Fruit fly (Drosophila melanogaster) whole organism, embryonic: Measurements from ENCODE around the gene Cpr76Bb.
A peak's percentile ranks its signal among the peaks of the same experiment; 100 is the strongest.

Source experiments
- Atf3 ChIP-seq: fragments of 200-800 bp; sonication (Bioruptor generic); optimal IDR thresholded peaks from 3 replicates; lab custom pipeline; 2016; ENCODE audit warnings: missing biosample characterization, missing genetic modification characterization
- Bteb2 ChIP-seq: fragments of 200-800 bp; sonication (Bioruptor generic); optimal IDR thresholded peaks from 2 replicates; lab custom pipeline; 2016; ENCODE audit warnings: missing biosample characterization, missing genetic modification characterization
- CG10321 ChIP-seq: fragments of 200-800 bp; sonication (Bioruptor generic); IDR thresholded peaks from 2 replicates; pipeline ENCODE4 v1.3.6; 2022; ENCODE audit warnings: missing biosample characterization, missing genetic modification characterization
- CG10366 ChIP-seq: fragments of 200-800 bp; sonication (Bioruptor generic); IDR thresholded peaks from 2 replicates; pipeline ENCODE4 v1.3.6; 2022; ENCODE audit warnings: missing biosample characterization, missing genetic modification characterization
- CG11398 ChIP-seq: fragments of 200-800 bp; sonication (Bioruptor generic); optimal IDR thresholded peaks from 2 replicates; lab custom pipeline; 2016; ENCODE audit warnings: missing biosample characterization, missing genetic modification characterization
- CG12219 ChIP-seq: fragments of 200-800 bp; sonication (Bioruptor generic); optimal IDR thresholded peaks from 3 replicates; lab custom pipeline; 2018; ENCODE audit warnings: missing biosample characterization, mild to moderate bottlenecking, missing genetic modification characterization
- CG1603 ChIP-seq: fragments of 200-800 bp; sonication (Bioruptor generic); optimal IDR thresholded peaks from 2 replicates; lab custom pipeline; 2019; ENCODE audit warnings: missing biosample characterization, mild to moderate bottlenecking, missing genetic modification characterization, moderate library complexity
- CG16813 ChIP-seq: fragments of 200-800 bp; sonication (Bioruptor generic); IDR thresholded peaks from 3 replicates; pipeline ENCODE4 v1.3.6; 2022; ENCODE audit warnings: missing biosample characterization, missing genetic modification characterization; ENCODE audit not compliant: partially characterized antibody
- CG18764 ChIP-seq: fragments of 200-800 bp; sonication (Bioruptor generic); optimal IDR thresholded peaks from 3 replicates; lab custom pipeline; 2016; ENCODE audit warnings: missing biosample characterization, missing genetic modification characterization
- CG2129 ChIP-seq: fragments of 200-800 bp; sonication (Bioruptor generic); IDR thresholded peaks from 2 replicates; pipeline ENCODE4 v1.3.6; 2022; ENCODE audit warnings: missing biosample characterization, missing genetic modification characterization; ENCODE audit not compliant: partially characterized antibody
- CG31365 ChIP-seq: fragments of 200-800 bp; sonication (Bioruptor generic); optimal IDR thresholded peaks from 2 replicates; lab custom pipeline; 2018; ENCODE audit warnings: missing biosample characterization, mild to moderate bottlenecking, missing genetic modification characterization
- CG3726 ChIP-seq: fragments of 200-800 bp; sonication (Bioruptor generic); IDR thresholded peaks from 3 replicates; pipeline ENCODE4, ENCODE4 v1.3.6; 2022; ENCODE audit warnings: missing biosample characterization, missing genetic modification characterization
- CG3838 ChIP-seq: fragments of 200-800 bp; sonication (Bioruptor generic); optimal IDR thresholded peaks from 3 replicates; lab custom pipeline; 2016; ENCODE audit warnings: missing biosample characterization, missing genetic modification characterization
- CG4730 ChIP-seq: fragments of 200-800 bp; sonication (Bioruptor generic); IDR thresholded peaks from 2 replicates; pipeline ENCODE4 v1.3.6; 2022; ENCODE audit warnings: missing biosample characterization, missing genetic modification characterization
- CG5953 ChIP-seq: fragments of 200-800 bp; sonication (Bioruptor generic); IDR thresholded peaks from 2 replicates; pipeline ENCODE4 v1.3.6; 2022; ENCODE audit warnings: missing biosample characterization, missing genetic modification characterization
- CG6254 ChIP-seq: fragments of 200-800 bp; sonication (Bioruptor generic); optimal IDR thresholded peaks from 3 replicates; lab custom pipeline; 2017; ENCODE audit warnings: mild to moderate bottlenecking, missing biosample characterization, missing genetic modification reagents, missing genetic modification characterization
- CG6654 ChIP-seq: fragments of 200-800 bp; sonication (Bioruptor generic); optimal IDR thresholded peaks from 2 replicates; lab custom pipeline; 2017; ENCODE audit warnings: missing biosample characterization, mild to moderate bottlenecking, missing genetic modification characterization
- CG6791 ChIP-seq: fragments of 200-800 bp; sonication (Bioruptor generic); IDR thresholded peaks from 3 replicates; pipeline ENCODE4 v1.3.6; 2022; ENCODE audit warnings: missing biosample characterization, missing genetic modification characterization; ENCODE audit not compliant: partially characterized antibody
- CG7745 ChIP-seq: fragments of 200-800 bp; sonication (Bioruptor generic); optimal IDR thresholded peaks from 2 replicates; lab custom pipeline; 2018; ENCODE audit warnings: missing biosample characterization, mild to moderate bottlenecking, missing genetic modification characterization, moderate library complexity
- CG8478 ChIP-seq: fragments of >200 bp; optimal IDR thresholded peaks from 2 replicates; lab custom pipeline; 2018
- CG8765 ChIP-seq: fragments of 200-800 bp; sonication (Bioruptor generic); IDR thresholded peaks from 2 replicates; pipeline ENCODE4 v1.3.6; 2022; ENCODE audit warnings: missing biosample characterization, missing genetic modification characterization
- D19A ChIP-seq: fragments of 200-800 bp; optimal IDR thresholded peaks from 3 replicates; lab custom pipeline; 2019; ENCODE audit warnings: missing biosample characterization, mild to moderate bottlenecking, missing genetic modification characterization, moderate library complexity
- Dip2 ChIP-seq: fragments of 200-800 bp; sonication (Bioruptor generic); IDR thresholded peaks from 2 replicates; pipeline ENCODE4 v1.3.6; 2022; ENCODE audit warnings: missing biosample characterization, missing genetic modification characterization
- Fer2 ChIP-seq: fragments of 200-800 bp; sonication (Bioruptor generic); optimal IDR thresholded peaks from 2 replicates; lab custom pipeline; 2018; ENCODE audit warnings: missing biosample characterization, mild to moderate bottlenecking, missing genetic modification characterization, moderate library complexity
- Hsf ChIP-seq: fragments of 200-800 bp; sonication (Bioruptor generic); optimal IDR thresholded peaks from 3 replicates; lab custom pipeline; 2016; ENCODE audit warnings: missing biosample characterization, missing genetic modification characterization
- Meics ChIP-seq: fragments of 200-800 bp; sonication (Bioruptor generic); optimal IDR thresholded peaks from 2 replicates; lab custom pipeline; 2017; ENCODE audit warnings: missing biosample characterization, mild to moderate bottlenecking, missing genetic modification characterization
- NC2α ChIP-seq: fragments of 200-800 bp; sonication (Bioruptor generic); optimal IDR thresholded peaks from 2 replicates; lab custom pipeline; 2016; ENCODE audit warnings: missing biosample characterization, missing genetic modification characterization
- Nf-YA ChIP-seq: fragments of 200-800 bp; sonication (Bioruptor generic); IDR thresholded peaks from 2 replicates; pipeline ENCODE4 v1.3.6; 2022; ENCODE audit warnings: missing biosample characterization, missing genetic modification characterization
- Opbp ChIP-seq: fragments of 200-800 bp; sonication (Bioruptor generic); IDR thresholded peaks from 3 replicates; pipeline ENCODE4 v1.3.6; 2022; ENCODE audit warnings: missing biosample characterization, missing genetic modification characterization; ENCODE audit not compliant: partially characterized antibody
- Sox100B ChIP-seq: fragments of 200-800 bp; sonication (Bioruptor generic); optimal IDR thresholded peaks from 3 replicates; lab custom pipeline; 2018; ENCODE audit warnings: missing biosample characterization, mild to moderate bottlenecking, missing genetic modification characterization
- Ssrp ChIP-seq: fragments of 200-800 bp; sonication (Bioruptor generic); optimal IDR thresholded peaks from 2 replicates; lab custom pipeline; 2018; ENCODE audit warnings: missing biosample characterization, mild to moderate bottlenecking, missing genetic modification characterization, moderate library complexity
- abd-A ChIP-seq: fragments of 200-800 bp; sonication (Bioruptor generic); optimal IDR thresholded peaks from 3 replicates; lab custom pipeline; 2019; ENCODE audit warnings: missing biosample characterization, mild to moderate bottlenecking, missing genetic modification characterization, moderate library complexity
- bowl ChIP-seq: fragments of 200-800 bp; sonication (Bioruptor generic); IDR thresholded peaks from 2 replicates; pipeline ENCODE4 v1.3.6; 2022; ENCODE audit warnings: missing biosample characterization, missing genetic modification characterization
- cad ChIP-seq: fragments of >200 bp; optimal IDR thresholded peaks from 2 replicates; lab custom pipeline; 2017; ENCODE audit warnings: missing biosample characterization, missing genetic modification characterization
- fd102C ChIP-seq: fragments of 200-800 bp; sonication (Bioruptor generic); optimal IDR thresholded peaks from 2 replicates; lab custom pipeline; 2018; ENCODE audit warnings: missing biosample characterization, mild to moderate bottlenecking, missing genetic modification characterization, moderate library complexity
- fd64A ChIP-seq: fragments of 200-800 bp; sonication (Bioruptor generic); optimal IDR thresholded peaks from 3 replicates; lab custom pipeline; 2018; ENCODE audit warnings: missing biosample characterization, mild to moderate bottlenecking, missing genetic modification characterization
- kni ChIP-seq: fragments of 200-800 bp; sonication (Bioruptor generic); optimal IDR thresholded peaks from 3 replicates; lab custom pipeline; 2017; ENCODE audit warnings: mild to moderate bottlenecking, missing biosample characterization, missing genetic modification reagents, missing genetic modification characterization
- lbe ChIP-seq: fragments of 200-800 bp; sonication (Bioruptor generic); optimal IDR thresholded peaks from 2 replicates; lab custom pipeline; 2016; ENCODE audit warnings: missing biosample characterization, mild to moderate bottlenecking, missing genetic modification characterization
- mld ChIP-seq: fragments of 200-800 bp; sonication (Bioruptor generic); IDR thresholded peaks from 3 replicates; pipeline ENCODE4 v1.3.6; 2022; ENCODE audit warnings: missing biosample characterization, missing genetic modification characterization; ENCODE audit not compliant: partially characterized antibody
- odd ChIP-seq: fragments of 200-800 bp; sonication (Bioruptor generic); optimal IDR thresholded peaks from 2 replicates; lab custom pipeline; 2017; ENCODE audit warnings: missing biosample characterization, mild to moderate bottlenecking, missing genetic modification characterization
- org-1 ChIP-seq: fragments of 200-800 bp; sonication (Bioruptor generic); optimal IDR thresholded peaks from 2 replicates; lab custom pipeline; 2017; ENCODE audit warnings: missing biosample characterization, missing genetic modification characterization
- pan ChIP-seq, 4 experiments: fragments of >200 bp in 3 of 4; fragments of 200-800 bp in 1 of 4; sonication (Bioruptor generic) in 1 of 4; optimal IDR thresholded peaks in 3 of 4; IDR thresholded peaks in 1 of 4; 2 replicates each; pipeline versions ENCODE4 v1.3.6 to Lab custom; 2017 to 2022; ENCODE audit warnings: missing biosample characterization in 2 of 4, missing genetic modification characterization in 2 of 4, mixed read lengths in 1 of 4
- pho ChIP-seq: fragments of 200-800 bp; sonication (Bioruptor generic); optimal IDR thresholded peaks from 2 replicates; lab custom pipeline; 2016; ENCODE audit warnings: missing biosample characterization, missing genetic modification characterization
- prd ChIP-seq, 3 experiments: fragments of >200 bp in 2 of 3; fragments of 200-800 bp in 1 of 3; sonication (Bioruptor generic) in 1 of 3; optimal IDR thresholded peaks in 2 of 3; IDR thresholded peaks in 1 of 3; 2 replicates in 2 of 3; 3 replicates in 1 of 3; pipeline versions ENCODE4 v1.3.6 to Lab custom; 2017 to 2022; ENCODE audit warnings: missing biosample characterization in 1 of 3, missing genetic modification characterization in 1 of 3
- row ChIP-seq: fragments of 200-800 bp; sonication (Bioruptor generic); IDR thresholded peaks from 3 replicates; pipeline ENCODE4 v1.3.6; 2022; ENCODE audit warnings: missing biosample characterization, missing genetic modification characterization
- sob ChIP-seq: fragments of 200-800 bp; sonication (Bioruptor generic); IDR thresholded peaks from 2 replicates; pipeline ENCODE4 v1.3.6; 2022; ENCODE audit warnings: missing biosample characterization, missing genetic modification characterization
- sqz ChIP-seq: fragments of 200-800 bp; sonication (Bioruptor generic); optimal IDR thresholded peaks from 3 replicates; lab custom pipeline; 2018; ENCODE audit warnings: missing biosample characterization, mild to moderate bottlenecking, missing genetic modification characterization
- vvl ChIP-seq: fragments of 200-800 bp; sonication (Bioruptor generic); IDR thresholded peaks from 2 replicates; pipeline ENCODE4 v1.3.6; 2022; ENCODE audit warnings: missing biosample characterization, missing genetic modification characterization
- wdn ChIP-seq: fragments of 200-800 bp; sonication (Bioruptor generic); IDR thresholded peaks from 2 replicates; pipeline ENCODE4 v1.3.6; 2022; ENCODE audit warnings: missing biosample characterization, missing genetic modification characterization

Gene Cpr76Bb

DNA sequence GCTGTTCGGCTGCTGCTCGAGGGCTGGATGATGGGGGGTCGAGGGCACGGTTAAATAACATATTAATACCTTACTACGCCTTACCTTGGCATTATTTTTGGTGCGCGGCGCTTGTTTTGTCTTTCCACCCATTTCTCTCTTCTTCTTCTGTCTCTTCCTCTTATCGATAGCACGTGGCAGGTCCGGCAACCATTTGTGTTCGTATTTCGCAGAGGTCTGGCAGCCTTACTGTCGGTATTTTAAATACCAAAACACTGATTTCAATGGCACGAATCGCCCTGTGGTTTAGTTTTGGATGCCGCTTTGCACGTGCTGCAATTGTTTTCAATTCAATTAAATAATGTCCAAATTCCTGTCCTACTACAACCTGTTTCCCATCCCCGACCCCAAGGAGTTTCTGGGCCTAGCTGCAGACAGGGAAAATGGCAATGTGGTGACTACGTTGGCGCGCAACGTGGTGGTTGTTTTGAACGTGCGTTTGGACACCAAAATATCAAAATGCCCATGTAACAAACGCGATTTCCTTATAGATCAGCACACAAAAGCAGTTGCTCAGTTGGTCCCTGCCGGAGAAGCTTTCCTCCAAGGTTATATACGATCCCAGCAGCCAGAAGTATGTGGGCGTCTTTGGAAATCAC is 32.8 kb downstream of the Cpr76Bb start, which contains the start of the genes Ltn1 and CG9300 (continued):
- TF ChIP-seq Fer2 (tag; lab: Kevin White, UChicago), result no peak
- peak; percentile 8 for TF ChIP-seq CG31365
- TF ChIP-seq CG5953 (GFP tag; lab: Robert Waterston, UW), result no peak
- no peak for TF ChIP-seq pan (optimal IDR thresholded peaks at IDR 0.05; lab: Kevin White, UChicago)
- TF ChIP-seq pan (GFP tag; optimal IDR thresholded peaks at IDR 0.05 in 1 of 2, IDR thresholded peaks at IDR 0.05 in 1 of 2), result no peak
- TF ChIP-seq CG16813 (GFP tag; lab: Robert Waterston, UW), result peak; percentile 51; the same call in 2 of the 3 replicates
- no peak for TF ChIP-seq prd (optimal IDR thresholded peaks at IDR 0.05; lab: Kevin White, UChicago)
- TF ChIP-seq prd (GFP tag; IDR thresholded peaks at IDR 0.05; lab: Robert Waterston, UW), result peak; percentile 33; the same call in 1 of the 3 replicates
- no peak for TF ChIP-seq CG3726 (GFP tag; lab: Robert Waterston, UW)
- TF ChIP-seq org-1 (GFP tag; lab: Kevin White, UChicago), result no peak
- peak; percentile 14 for TF ChIP-seq pho (GFP tag; lab: Kevin White, UChicago)
- TF ChIP-seq fd64A (GFP tag; lab: Kevin White, UChicago), result no peak
- peak; percentile 10 for TF ChIP-seq CG3838 (GFP tag; lab: Kevin White, UChicago)
- no peak for TF ChIP-seq CG6654 (GFP tag; lab: Kevin White, UChicago)
- no peak for TF ChIP-seq vvl
- TF ChIP-seq CG10366, result no peak
- TF ChIP-seq cad, result peak; percentile 72
- TF ChIP-seq CG6791 (GFP tag; lab: Robert Waterston, UW), result 0 out of 3 replicates have a peak, but pooled peaks have one; percentile 20
- TF ChIP-seq NC2α (GFP tag; lab: Kevin White, UChicago), result peak; percentile 10
- 0 out of 3 replicates have a peak, but pooled peaks have one; percentile 33 for TF ChIP-seq mld
- no peak for TF ChIP-seq CG1603 (tag; lab: Kevin White, UChicago)
- TF ChIP-seq kni, result no peak
- TF ChIP-seq Atf3, result no peak
- TF ChIP-seq sob (GFP tag; lab: Robert Waterston, UW), result peak; percentile 52; the same call in 1 of the 2 replicates
- TF ChIP-seq abd-A (tag; lab: Kevin White, UChicago), result no peak
- TF ChIP-seq CG7745, result no peak
- TF ChIP-seq Dip2 (GFP tag; lab: Robert Waterston, UW), result no peak
- TF ChIP-seq D19A (tag; lab: Kevin White, UChicago), result no peak
- TF ChIP-seq CG12219 (GFP tag; lab: Kevin White, UChicago), result no peak
- TF ChIP-seq CG8478, result no peak
- no peak for TF ChIP-seq CG18764 (GFP tag; lab: Kevin White, UChicago)
- TF ChIP-seq sqz (GFP tag; lab: Kevin White, UChicago), result no peak
- no peak for TF ChIP-seq Meics
- no peak for TF ChIP-seq Nf-YA
- peak; percentile 52; the same call in 1 of the 2 replicates for TF ChIP-seq wdn (GFP tag; lab: Robert Waterston, UW)
- peak; percentile 65 for TF ChIP-seq Opbp (GFP tag; lab: Robert Waterston, UW)
- TF ChIP-seq odd, result no peak
- TF ChIP-seq Ssrp (tag; lab: Kevin White, UChicago), result no peak
- TF ChIP-seq Sox100B (GFP tag; lab: Kevin White, UChicago), result no peak
- no peak for TF ChIP-seq CG4730 (GFP tag; lab: Robert Waterston, UW)
- TF ChIP-seq CG11398 (GFP tag; lab: Kevin White, UChicago), result peak; percentile 29
- TF ChIP-seq CG10321, result no peak
- TF ChIP-seq Bteb2 (GFP tag; lab: Kevin White, UChicago), result no peak
- no peak for TF ChIP-seq fd102C (GFP tag; lab: Kevin White, UChicago)
- no peak for TF ChIP-seq bowl
- TF ChIP-seq CG6254 (GFP tag; lab: Kevin White, UChicago), result peak; percentile 100
- TF ChIP-seq lbe (GFP tag; lab: Kevin White, UChicago), result no peak
- no peak for TF ChIP-seq CG2129 (GFP tag; lab: Robert Waterston, UW)
- no peak for TF ChIP-seq CG8765 (GFP tag; lab: Robert Waterston, UW)
- no peak for TF ChIP-seq row
- TF ChIP-seq Hsf (GFP tag; lab: Kevin White, UChicago), result peak; percentile 17
